Worm (Caenorhabditis elegans) whole organism, L1 larva: Measurements from ENCODE around the gene C06H5.12.
"Not testable (repeated sequence)": the region's sequence is repeated elsewhere in the genome, so short reads cannot be mapped to it uniquely, and the experiment has no call there.

Experiments
- C16A3.4 ChIP-seq: fragments of 150-350 bp; optimal IDR thresholded peaks from 2 replicates; lab custom pipeline; 2014; ENCODE audit warnings: missing biosample characterization, missing genetic modification characterization
- Y116A8C.19 ChIP-seq: sonication (generic microtip); optimal IDR thresholded peaks from 2 replicates; lab custom pipeline; 2016; ENCODE audit warnings: missing compliant biosample characterization, missing genetic modification characterization, borderline replicate concordance
- alr-1 ChIP-seq: fragments of 200-800 bp; sonication (Bioruptor generic); optimal IDR thresholded peaks from 2 replicates; lab custom pipeline; 2018; ENCODE audit warnings: borderline replicate concordance, mild to moderate bottlenecking, missing genetic modification characterization, missing compliant biosample characterization
- blmp-1 ChIP-seq: fragments of 150-350 bp; optimal IDR thresholded peaks from 2 replicates; lab custom pipeline; 2014; ENCODE audit warnings: missing biosample characterization, missing genetic modification characterization
- ceh-63 ChIP-seq: fragments of 200-800 bp; sonication (Bioruptor generic); optimal IDR thresholded peaks from 2 replicates; lab custom pipeline; 2018; ENCODE audit warnings: mild to moderate bottlenecking, missing genetic modification characterization, missing compliant biosample characterization
- ceh-8 ChIP-seq: fragments of 200-800 bp; sonication (Bioruptor generic); optimal IDR thresholded peaks from 2 replicates; lab custom pipeline; 2018; ENCODE audit warnings: mild to moderate bottlenecking, missing genetic modification characterization, moderate library complexity, missing compliant biosample characterization
- ceh-82 ChIP-seq, 3 experiments: fragments of 150-350 bp in 1 of 3; sonication (generic microtip) in 2 of 3; optimal IDR thresholded peaks; 2 replicates each; lab custom pipeline; 2014 to 2017; ENCODE audit warnings: missing biosample characterization in 3 of 3, missing genetic modification characterization in 3 of 3
- ceh-90 ChIP-seq: sonication (generic microtip); optimal IDR thresholded peaks from 2 replicates; lab custom pipeline; 2016; ENCODE audit warnings: missing genetic modification characterization, missing compliant biosample characterization
- dpl-1 ChIP-seq, 3 experiments: fragments of 150-350 bp in 2 of 3; sonication (generic microtip) in 1 of 3; optimal IDR thresholded peaks; 2 replicates each; lab custom pipeline; 2014 to 2017; ENCODE audit warnings: missing biosample characterization in 3 of 3, missing genetic modification characterization in 3 of 3, missing genetic modification reagents in 3 of 3
- efl-1 ChIP-seq, 4 experiments: fragments of 150-350 bp; optimal IDR thresholded peaks in 3 of 4; peaks in 1 of 4; 1 replicate in 1 of 4; 2 replicates in 3 of 4; lab custom pipeline; 2014; ENCODE audit warnings: missing biosample characterization in 2 of 4, missing genetic modification characterization in 2 of 4, missing genetic modification reagents in 2 of 4
- efl-3 ChIP-seq: fragments of 200-800 bp; sonication (Bioruptor generic); optimal IDR thresholded peaks from 2 replicates; lab custom pipeline; 2018; ENCODE audit warnings: mild to moderate bottlenecking, missing genetic modification characterization, missing compliant biosample characterization
- fkh-10 ChIP-seq: sonication (generic microtip); optimal IDR thresholded peaks from 2 replicates; lab custom pipeline; 2017; ENCODE audit warnings: missing biosample characterization, missing genetic modification reagents, missing genetic modification characterization
- fkh-4 ChIP-seq: sonication (generic microtip); optimal IDR thresholded peaks from 2 replicates; lab custom pipeline; 2016; ENCODE audit warnings: missing compliant biosample characterization, missing genetic modification characterization, borderline replicate concordance
- grh-1 ChIP-seq: fragments of 200-800 bp; sonication (Bioruptor generic); IDR thresholded peaks from 2 replicates; pipeline ENCODE4 v1.3.6; 2022; ENCODE audit warnings: missing genetic modification reagents, missing genetic modification characterization, missing compliant biosample characterization
- hlh-4 ChIP-seq: sonication (generic microtip); optimal IDR thresholded peaks from 2 replicates; lab custom pipeline; 2016; ENCODE audit warnings: mild to moderate bottlenecking, missing genetic modification characterization, missing compliant biosample characterization
- hpl-2 ChIP-seq: fragments of 150-350 bp; optimal IDR thresholded peaks from 2 replicates; lab custom pipeline; 2014; ENCODE audit warnings: missing biosample characterization, missing genetic modification reagents, missing genetic modification characterization
- irx-1 ChIP-seq: sonication (generic microtip); optimal IDR thresholded peaks from 2 replicates; lab custom pipeline; 2016; ENCODE audit warnings: missing genetic modification characterization, missing compliant biosample characterization
- lin-13 ChIP-seq: fragments of 150-350 bp; optimal IDR thresholded peaks from 2 replicates; lab custom pipeline; 2014; ENCODE audit warnings: missing biosample characterization, missing genetic modification reagents, missing genetic modification characterization
- lin-14 ChIP-seq: fragments of 200-800 bp; sonication (Bioruptor generic); optimal IDR thresholded peaks from 2 replicates; lab custom pipeline; 2018; ENCODE audit warnings: mild to moderate bottlenecking, missing genetic modification characterization, moderate library complexity, missing compliant biosample characterization
- mef-2 ChIP-seq: fragments of 150-350 bp; optimal IDR thresholded peaks from 2 replicates; lab custom pipeline; 2014; ENCODE audit warnings: missing biosample characterization, missing genetic modification characterization
- nhr-12 ChIP-seq: sonication (generic microtip); optimal IDR thresholded peaks from 2 replicates; lab custom pipeline; 2017; ENCODE audit warnings: missing biosample characterization, missing genetic modification characterization
- nhr-237 ChIP-seq: fragments of 150-350 bp; optimal IDR thresholded peaks from 2 replicates; lab custom pipeline; 2014; ENCODE audit warnings: missing biosample characterization, missing genetic modification characterization
- nhr-28 ChIP-seq: fragments of 150-350 bp; optimal IDR thresholded peaks from 2 replicates; lab custom pipeline; 2014; ENCODE audit warnings: missing biosample characterization, missing genetic modification characterization
- nhr-47 ChIP-seq: sonication (generic microtip); optimal IDR thresholded peaks from 2 replicates; lab custom pipeline; 2016; ENCODE audit warnings: mild to moderate bottlenecking, missing genetic modification characterization, moderate library complexity, missing compliant biosample characterization
- nhr-71 ChIP-seq: sonication (generic microtip); optimal IDR thresholded peaks from 2 replicates; lab custom pipeline; 2016; ENCODE audit warnings: mild to moderate bottlenecking, missing genetic modification characterization, moderate library complexity, missing compliant biosample characterization
- nhr-76 ChIP-seq: sonication (generic microtip); optimal IDR thresholded peaks from 2 replicates; lab custom pipeline; 2017; ENCODE audit warnings: missing biosample characterization, missing genetic modification characterization
- nhr-84 ChIP-seq: sonication (generic microtip); optimal IDR thresholded peaks from 2 replicates; lab custom pipeline; 2017; ENCODE audit warnings: missing biosample characterization, missing genetic modification characterization
- nhr-85 ChIP-seq: sonication (generic microtip); peaks from one replicate; lab custom pipeline; 2016; ENCODE audit warnings: missing genetic modification characterization, inconsistent platforms, missing compliant biosample characterization
- pag-3 ChIP-seq: sonication (generic microtip); optimal IDR thresholded peaks from 2 replicates; lab custom pipeline; 2017; ENCODE audit warnings: missing genetic modification characterization, mild to moderate bottlenecking, missing compliant biosample characterization, antibody characterized with exemption, borderline replicate concordance; ENCODE audit not compliant: insufficient read depth
- pqm-1 ChIP-seq: sonication (generic microtip); optimal IDR thresholded peaks from 3 replicates; lab custom pipeline; 2017; ENCODE audit warnings: missing biosample characterization, missing genetic modification characterization
- rnt-1 ChIP-seq: sonication (generic microtip); optimal IDR thresholded peaks from 2 replicates; lab custom pipeline; 2016; ENCODE audit warnings: mild to moderate bottlenecking, missing genetic modification characterization, moderate library complexity, missing compliant biosample characterization
- skn-1 ChIP-seq: fragments of 150-350 bp; optimal IDR thresholded peaks from 2 replicates; lab custom pipeline; 2014; ENCODE audit warnings: missing biosample characterization, missing genetic modification characterization
- sptf-1 ChIP-seq: fragments of 150-350 bp; optimal IDR thresholded peaks from 2 replicates; lab custom pipeline; 2014; ENCODE audit warnings: missing biosample characterization, missing genetic modification characterization
- sup-37 ChIP-seq: fragments of 200-800 bp; sonication (Bioruptor generic); optimal IDR thresholded peaks from 2 replicates; lab custom pipeline; 2018; ENCODE audit warnings: mild to moderate bottlenecking, missing genetic modification characterization, missing compliant biosample characterization
- swsn-7 ChIP-seq: sonication (generic microtip); optimal IDR thresholded peaks from 2 replicates; lab custom pipeline; 2016; ENCODE audit warnings: missing genetic modification characterization, missing compliant biosample characterization
- tlp-1 ChIP-seq: fragments of 150-350 bp; optimal IDR thresholded peaks from 2 replicates; lab custom pipeline; 2014; ENCODE audit warnings: missing biosample characterization, missing genetic modification characterization
- unc-30 ChIP-seq: sonication (generic microtip); optimal IDR thresholded peaks from 2 replicates; lab custom pipeline; 2017; ENCODE audit warnings: missing biosample characterization, missing genetic modification characterization
- unc-86 ChIP-seq: sonication (generic microtip); optimal IDR thresholded peaks from 2 replicates; lab custom pipeline; 2016; ENCODE audit warnings: missing genetic modification characterization, missing compliant biosample characterization
- unc-98 ChIP-seq: fragments of 200-800 bp; sonication (Bioruptor generic); IDR thresholded peaks from 2 replicates; pipeline ENCODE4 v1.3.6; 2022; ENCODE audit warnings: missing genetic modification characterization, missing compliant biosample characterization
- vab-15 ChIP-seq: sonication (generic microtip); optimal IDR thresholded peaks from 2 replicates; lab custom pipeline; 2017; ENCODE audit warnings: missing genotype, mild to moderate bottlenecking, missing genetic modification characterization, missing compliant biosample characterization
- zag-1 ChIP-seq: fragments of 150-350 bp; optimal IDR thresholded peaks from 2 replicates; lab custom pipeline; 2014; ENCODE audit warnings: missing biosample characterization, missing genetic modification characterization
- zip-4 ChIP-seq: fragments of 200-800 bp; sonication (Bioruptor generic); optimal IDR thresholded peaks from 2 replicates; lab custom pipeline; 2018; ENCODE audit warnings: mild to moderate bottlenecking, missing genetic modification characterization, moderate library complexity, missing compliant biosample characterization
- ztf-11 ChIP-seq, 2 experiments: sonication (generic microtip); optimal IDR thresholded peaks; 2 replicates each; lab custom pipeline; 2016 to 2017; ENCODE audit warnings: missing genetic modification characterization in 2 of 2, missing biosample characterization in 1 of 2, missing compliant biosample characterization in 1 of 2
- ztf-4 ChIP-seq: fragments of 150-350 bp; optimal IDR thresholded peaks from 2 replicates; lab custom pipeline; 2014; ENCODE audit warnings: missing biosample characterization, missing genetic modification characterization

The C06H5.12 gene

DNA sequence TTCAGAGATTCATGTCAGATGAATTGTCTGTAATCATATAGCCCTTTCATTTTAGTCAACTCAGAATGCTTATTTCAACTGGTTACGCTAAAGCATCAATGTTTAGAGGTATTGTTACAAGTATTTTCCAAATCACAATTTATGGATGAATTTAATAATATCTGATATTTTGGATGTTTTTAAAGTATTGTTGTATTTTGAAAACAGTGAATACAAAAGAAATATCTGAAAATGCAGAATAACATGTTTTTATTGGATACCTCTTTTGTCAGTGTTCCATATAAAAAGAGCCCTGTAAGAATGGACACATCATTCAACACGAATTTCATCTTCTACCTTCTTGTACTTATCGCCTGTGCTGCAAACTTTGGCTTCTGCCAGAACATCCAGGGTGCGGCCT, at the start of gene C06H5.12:
C06H5.12 (plus strand) TSS at position 301 of the 400 bp plus-strand sequence.
- TF ChIP-seq hlh-4 (tag; lab: Kevin White, UChicago); lin-13 (GFP tag; lab: Kevin White, UChicago); pqm-1 (tag; lab: Kevin White, UChicago): not testable (repeated sequence)

ce11 chrV:17845370-17845967, 49.1 kb upstream of the C06H5.12 start:
- TF ChIP-seq nhr-76 (tag; lab: Kevin White, UChicago) (no peak), unc-86 (tag; lab: Kevin White, UChicago) (no peak), efl-3 (GFP tag; lab: Kevin White, UChicago) (no peak), pag-3 (tag; lab: Kevin White, UChicago) (no peak), nhr-71 (tag; lab: Kevin White, UChicago) (no peak), C16A3.4 (no peak), tlp-1 (no peak), dpl-1 (GFP tag; optimal IDR thresholded peaks at IDR 0.05; lab: Kevin White, UChicago) (no peak), Y116A8C.19 (tag; lab: Kevin White, UChicago) (no peak), unc-98 (GFP tag; lab: Robert Waterston, UW) (no peak), rnt-1 (no peak), sup-37 (GFP tag; lab: Kevin White, UChicago) (no peak), ceh-90 (no peak), ztf-4 (no peak)
- TF ChIP-seq, all 84 proteins: peak for 0

- no peak for TF ChIP-seq zip-4
- TF ChIP-seq zag-1 (tag; lab: Kevin White, UChicago) = no peak
- TF ChIP-seq C16A3.4 = no peak
- no peak for TF ChIP-seq nhr-28
- TF ChIP-seq irx-1 (tag; lab: Kevin White, UChicago) = no peak
- no peak for TF ChIP-seq rnt-1
- no peak for TF ChIP-seq fkh-4 (tag; lab: Kevin White, UChicago)
- TF ChIP-seq nhr-12 (tag; lab: Kevin White, UChicago) = no peak
- TF ChIP-seq Y116A8C.19 (tag; lab: Kevin White, UChicago) = no peak
- no peak for TF ChIP-seq pqm-1 (tag; lab: Kevin White, UChicago)
- no peak for TF ChIP-seq lin-14 (GFP tag; lab: Kevin White, UChicago)
Measured at ce11 chrV:17855889-17856288, 38.7 kb upstream of the C06H5.12 start, which contains the start of gene tcc-1. tcc-1 (minus strand) TSS chrV:17855989.

ce11 chrV:17857901-17858300, 36.7 kb upstream of the C06H5.12 start:
- TF ChIP-seq nhr-84 (tag; lab: Kevin White, UChicago) (no peak), ceh-63 (no peak), mef-2 (peak; percentile 64), pqm-1 (tag; lab: Kevin White, UChicago) (no peak), fkh-10 (GFP tag; lab: Kevin White, UChicago) (peak; percentile 47), ceh-90 (no peak), nhr-85 (tag; lab: Kevin White, UChicago) (peak; percentile 77), efl-1 (optimal IDR thresholded peaks at IDR 0.05; lab: Kevin White, UChicago) (peak; percentile 82 to 95), efl-1 (GFP tag; optimal IDR thresholded peaks at IDR 0.05 in 1 of 2; lab: Kevin White, UChicago) (peak; percentile 60 to 96), hpl-2 (GFP tag; lab: Kevin White, UChicago) (no peak), sptf-1 (tag; lab: Kevin White, UChicago) (no peak), C16A3.4 (peak; percentile 45), nhr-47 (tag; lab: Kevin White, UChicago) (peak; percentile 92), vab-15 (tag; lab: Kevin White, UChicago) (no peak), ceh-8 (GFP tag; lab: Kevin White, UChicago) (peak; percentile 37), pag-3 (tag; lab: Kevin White, UChicago) (no peak), swsn-7 (tag; lab: Kevin White, UChicago) (peak; percentile 91), blmp-1 (tag; lab: Kevin White, UChicago) (peak; percentile 13), dpl-1 (GFP tag; optimal IDR thresholded peaks at IDR 0.05; lab: Kevin White, UChicago) (peak; percentile 56 to 69 (median 66)), grh-1 (GFP tag; lab: Robert Waterston, UW) (no peak), nhr-237 (tag; lab: Kevin White, UChicago) (peak; percentile 80), ztf-11 (tag; optimal IDR thresholded peaks at IDR 0.05; lab: Kevin White, UChicago) (peak in 1 of 2 experiments; percentile 44), rnt-1 (no peak), alr-1 (no peak), skn-1 (tag; lab: Kevin White, UChicago) (no peak), hlh-4 (tag; lab: Kevin White, UChicago) (no peak), unc-30 (tag; lab: Kevin White, UChicago) (no peak), ceh-82 (tag; optimal IDR thresholded peaks at IDR 0.05; lab: Kevin White, UChicago) (peak; percentile 59 to 92 (median 82)), lin-13 (GFP tag; lab: Kevin White, UChicago) (peak; percentile 76)
